ENCODE assay signal across 2 fruit fly cellular contexts in genomic region chr2L:16559919-16560318, dm6.
TF ChIP-seq lines count a peak whose summit lies in the region.

No protein-coding gene starts in this region.

TF ChIP-seq in whole organism, prepupa, 60 proteins besides CTCF, POLR2A, EP300 and RAD21:
- TF ChIP-seq Hr38 (GFP tag; optimal IDR thresholded peaks at IDR 0.05; lab: Kevin White, UChicago): no peak
- peak; percentile 30 for TF ChIP-seq CG3919 (GFP tag; optimal IDR thresholded peaks at IDR 0.05; lab: Kevin White, UChicago)
- TF ChIP-seq fd59A (GFP tag; optimal IDR thresholded peaks at IDR 0.05; lab: Kevin White, UChicago): peak; percentile 29
- TF ChIP-seq salr (GFP tag; optimal IDR thresholded peaks at IDR 0.05; lab: Kevin White, UChicago): no peak
- no peak for TF ChIP-seq svp (GFP tag; lab: Kevin White, UChicago)
- no peak for TF ChIP-seq CG1621 (tag; optimal IDR thresholded peaks at IDR 0.05; lab: Kevin White, UChicago)
- no peak for TF ChIP-seq CG31627 (GFP tag; optimal IDR thresholded peaks at IDR 0.05; lab: Kevin White, UChicago)
- no peak for TF ChIP-seq Hr39 (GFP tag; optimal IDR thresholded peaks at IDR 0.05; lab: Kevin White, UChicago)
- peak; percentile 17 for TF ChIP-seq Lpt (GFP tag; optimal IDR thresholded peaks at IDR 0.05; lab: Kevin White, UChicago)
- no peak for TF ChIP-seq ss (GFP tag; optimal IDR thresholded peaks at IDR 0.05; lab: Kevin White, UChicago)
- TF ChIP-seq CG6276 (GFP tag; optimal IDR thresholded peaks at IDR 0.05; lab: Kevin White, UChicago): peak; percentile 48
- no peak for TF ChIP-seq Ets21C (GFP tag; optimal IDR thresholded peaks at IDR 0.05; lab: Kevin White, UChicago)
- TF ChIP-seq Hr4 (GFP tag; optimal IDR thresholded peaks at IDR 0.05; lab: Kevin White, UChicago): peak; percentile 46
- TF ChIP-seq dac (GFP tag; optimal IDR thresholded peaks at IDR 0.05; lab: Kevin White, UChicago): no peak
- peak; percentile 74 for TF ChIP-seq Eip78C (GFP tag; lab: Kevin White, UChicago)
- TF ChIP-seq OdsH (GFP tag; optimal IDR thresholded peaks at IDR 0.05; lab: Kevin White, UChicago): peak; percentile 34
- TF ChIP-seq CG8119 (GFP tag; IDR thresholded peaks at IDR 0.05; lab: Robert Waterston, UW): no peak
- TF ChIP-seq Eip75B (GFP tag; optimal IDR thresholded peaks at IDR 0.05; lab: Kevin White, UChicago): no peak
- TF ChIP-seq CG32006 (GFP tag; optimal IDR thresholded peaks at IDR 0.05; lab: Kevin White, UChicago): peak; percentile 45
- no peak for TF ChIP-seq topi (GFP tag; optimal IDR thresholded peaks at IDR 0.05; lab: Kevin White, UChicago)
- no peak for TF ChIP-seq CG11902 (GFP tag; optimal IDR thresholded peaks at IDR 0.05; lab: Kevin White, UChicago)
- TF ChIP-seq CG4318 (GFP tag; optimal IDR thresholded peaks at IDR 0.05; lab: Kevin White, UChicago): peak; percentile 36
- TF ChIP-seq CG8632 (GFP tag; optimal IDR thresholded peaks at IDR 0.05; lab: Kevin White, UChicago): no peak
- no peak for TF ChIP-seq CG9139 (GFP tag; optimal IDR thresholded peaks at IDR 0.05; lab: Kevin White, UChicago)
- TF ChIP-seq Met (GFP tag; optimal IDR thresholded peaks at IDR 0.05; lab: Kevin White, UChicago): no peak
- no peak for TF ChIP-seq CG16779 (tag; optimal IDR thresholded peaks at IDR 0.05; lab: Kevin White, UChicago)
- TF ChIP-seq CG10631 (GFP tag; optimal IDR thresholded peaks at IDR 0.05; lab: Kevin White, UChicago): peak; percentile 29
- no peak for TF ChIP-seq CG6854 (GFP tag; optimal IDR thresholded peaks at IDR 0.05; lab: Kevin White, UChicago)
- 0 out of 2 replicates have a peak, but pooled peaks have one; percentile 19 for TF ChIP-seq CG15336 (GFP tag; IDR thresholded peaks at IDR 0.05; lab: Robert Waterston, UW)
- no peak for TF ChIP-seq dsx (GFP tag; optimal IDR thresholded peaks at IDR 0.05; lab: Kevin White, UChicago; ENCODE audit: poor library complexity, severe bottlenecking)
- no peak for TF ChIP-seq Sox15 (GFP tag; optimal IDR thresholded peaks at IDR 0.05; lab: Kevin White, UChicago)
- TF ChIP-seq lz (GFP tag; optimal IDR thresholded peaks at IDR 0.05; lab: Kevin White, UChicago): no peak
- no peak for TF ChIP-seq CG34406 (GFP tag; optimal IDR thresholded peaks at IDR 0.05; lab: Kevin White, UChicago)

TF ChIP-seq in whole organism, pupa, 21 proteins besides CTCF, POLR2A, EP300 and RAD21:
- TF ChIP-seq Snoo (tag; optimal IDR thresholded peaks at IDR 0.05; lab: Kevin White, UChicago): no peak
- no peak for TF ChIP-seq rn (GFP tag; IDR thresholded peaks at IDR 0.05; lab: Robert Waterston, UW)
- peak; percentile 32 for TF ChIP-seq CG8301 (tag; optimal IDR thresholded peaks at IDR 0.05; lab: Kevin White, UChicago)
- TF ChIP-seq CG9948 (tag; optimal IDR thresholded peaks at IDR 0.05; lab: Kevin White, UChicago): peak; percentile 39
- TF ChIP-seq CG14655 (GFP tag; optimal IDR thresholded peaks at IDR 0.05; lab: Kevin White, UChicago): peak; percentile 63
- TF ChIP-seq CG8159 (tag; optimal IDR thresholded peaks at IDR 0.05; lab: Kevin White, UChicago): peak; percentile 10
